Fruit fly (Drosophila melanogaster) whole organism, embryonic: ENCODE data around the gene Targ1.

Experiments
- Adf1 ChIP-seq: fragments of 200-800 bp; sonication (Bioruptor generic); IDR thresholded peaks from 2 replicates; pipeline ENCODE4 v1.3.6; 2022; ENCODE audit warnings: missing biosample characterization, missing genetic modification characterization
- Bgb ChIP-seq: fragments of 200-800 bp; sonication (Bioruptor generic); IDR thresholded peaks from 2 replicates; pipeline ENCODE4 v1.3.6; 2022; ENCODE audit warnings: missing biosample characterization, missing genetic modification characterization; ENCODE audit not compliant: partially characterized antibody
- CG10979 ChIP-seq: fragments of 200-800 bp; sonication (Bioruptor generic); optimal IDR thresholded peaks from 2 replicates; lab custom pipeline; 2018; ENCODE audit warnings: missing biosample characterization, mild to moderate bottlenecking, missing genetic modification characterization, moderate library complexity
- CG11456 ChIP-seq: fragments of 200-800 bp; sonication (Bioruptor generic); IDR thresholded peaks from 3 replicates; pipeline ENCODE4 v1.3.6; 2022; ENCODE audit warnings: missing biosample characterization, missing genetic modification characterization
- CG15479 ChIP-seq: fragments of 200-800 bp; sonication (Bioruptor generic); optimal IDR thresholded peaks from 3 replicates; lab custom pipeline; 2019; ENCODE audit warnings: missing biosample characterization, mild to moderate bottlenecking, missing genetic modification characterization, moderate library complexity
- CG16815 ChIP-seq: fragments of 200-800 bp; sonication (Bioruptor generic); optimal IDR thresholded peaks from 3 replicates; lab custom pipeline; 2017; ENCODE audit warnings: missing biosample characterization, mild to moderate bottlenecking, missing genetic modification characterization
- CG17568 ChIP-seq: fragments of 200-800 bp; sonication (Bioruptor generic); optimal IDR thresholded peaks from 2 replicates; lab custom pipeline; 2018; ENCODE audit warnings: missing biosample characterization, mild to moderate bottlenecking, missing genetic modification characterization, moderate library complexity
- CG34376 ChIP-seq: fragments of 200-800 bp; sonication (Bioruptor generic); optimal IDR thresholded peaks from 2 replicates; lab custom pipeline; 2018; ENCODE audit warnings: missing biosample characterization, mild to moderate bottlenecking, missing genetic modification characterization
- CG3838 ChIP-seq: fragments of 200-800 bp; sonication (Bioruptor generic); optimal IDR thresholded peaks from 3 replicates; lab custom pipeline; 2016; ENCODE audit warnings: missing biosample characterization, missing genetic modification characterization
- CG7357 ChIP-seq: fragments of 200-800 bp; sonication (Bioruptor generic); IDR thresholded peaks from 3 replicates; pipeline ENCODE4 v1.3.6; 2022; ENCODE audit warnings: missing biosample characterization, missing genetic modification characterization
- CG7372 ChIP-seq: fragments of 200-800 bp; sonication (Bioruptor generic); IDR thresholded peaks from 2 replicates; pipeline ENCODE4 v1.3.6; 2022; ENCODE audit warnings: missing biosample characterization, missing genetic modification characterization
- CG7987 ChIP-seq: fragments of 200-800 bp; sonication (Bioruptor generic); optimal IDR thresholded peaks from 2 replicates; lab custom pipeline; 2018; ENCODE audit warnings: missing biosample characterization, mild to moderate bottlenecking, missing genetic modification characterization, moderate library complexity
- CTCF ChIP-seq: fragments of 200-800 bp; sonication (Bioruptor generic); optimal IDR thresholded peaks from 2 replicates; lab custom pipeline; 2017; ENCODE audit warnings: missing biosample characterization, mild to moderate bottlenecking, missing genetic modification characterization, moderate library complexity
- CkIIα-i1 ChIP-seq: fragments of 200-800 bp; sonication (Bioruptor generic); IDR thresholded peaks from 2 replicates; pipeline ENCODE4 v1.3.6; 2022; ENCODE audit warnings: missing biosample characterization, missing genetic modification characterization
- Deaf1 ChIP-seq: fragments of 200-800 bp; optimal IDR thresholded peaks from 3 replicates; lab custom pipeline; 2019; ENCODE audit warnings: missing biosample characterization, mild to moderate bottlenecking, missing genetic modification characterization, moderate library complexity
- Dll ChIP-seq: fragments of 200-800 bp; sonication (Bioruptor generic); IDR thresholded peaks from 4 replicates; pipeline ENCODE4 v1.3.6; 2022; ENCODE audit warnings: missing biosample characterization, missing genetic modification characterization; ENCODE audit not compliant: partially characterized antibody
- HLH3B ChIP-seq: fragments of 200-800 bp; sonication (Bioruptor generic); IDR thresholded peaks from 2 replicates; pipeline ENCODE4 v1.3.6; 2022; ENCODE audit warnings: missing biosample characterization, missing genetic modification characterization
- Hr51 ChIP-seq, 2 experiments: fragments of 200-800 bp; sonication (Bioruptor generic); optimal IDR thresholded peaks; 2 replicates in 1 of 2; 3 replicates in 1 of 2; lab custom pipeline; 2016 to 2018; ENCODE audit warnings: missing biosample characterization in 2 of 2, missing genetic modification characterization in 2 of 2, mild to moderate bottlenecking in 1 of 2, moderate library complexity in 1 of 2
- Lim3 ChIP-seq: fragments of 200-800 bp; sonication (Bioruptor generic); IDR thresholded peaks from 2 replicates; pipeline ENCODE4 v1.3.6; 2022; ENCODE audit warnings: missing biosample characterization, missing genetic modification characterization
- MESR4 ChIP-seq: fragments of 200-800 bp; sonication (Bioruptor generic); optimal IDR thresholded peaks from 2 replicates; lab custom pipeline; 2018; ENCODE audit warnings: missing biosample characterization, mild to moderate bottlenecking, missing genetic modification characterization, moderate library complexity
- Max ChIP-seq: fragments of 200-800 bp; sonication (Bioruptor generic); optimal IDR thresholded peaks from 2 replicates; lab custom pipeline; 2016; ENCODE audit warnings: missing biosample characterization, mild to moderate bottlenecking, missing genetic modification characterization
- Myb ChIP-seq: fragments of 200-800 bp; sonication (Bioruptor generic); optimal IDR thresholded peaks from 2 replicates; lab custom pipeline; 2016; ENCODE audit warnings: missing biosample characterization, missing genetic modification characterization
- PHDP ChIP-seq: fragments of 200-800 bp; sonication (Bioruptor generic); optimal IDR thresholded peaks from 3 replicates; lab custom pipeline; 2018; ENCODE audit warnings: missing biosample characterization, mild to moderate bottlenecking, missing genetic modification characterization, moderate library complexity
- Sox102F ChIP-seq: fragments of 200-800 bp; sonication (Bioruptor generic); optimal IDR thresholded peaks from 2 replicates; lab custom pipeline; 2018; ENCODE audit warnings: missing biosample characterization, mild to moderate bottlenecking, missing genetic modification characterization, moderate library complexity
- Sry-δ ChIP-seq: fragments of 200-800 bp; sonication (Bioruptor generic); optimal IDR thresholded peaks from 2 replicates; lab custom pipeline; 2016; ENCODE audit warnings: missing biosample characterization, missing genetic modification characterization
- al ChIP-seq: fragments of 200-800 bp; sonication (Bioruptor generic); IDR thresholded peaks from 2 replicates; pipeline ENCODE4 v1.3.6; 2022; ENCODE audit warnings: missing biosample characterization, missing genetic modification characterization
- ash1 ChIP-seq: fragments of 200-800 bp; sonication (Bioruptor generic); optimal IDR thresholded peaks from 2 replicates; lab custom pipeline; 2018; ENCODE audit warnings: missing biosample characterization, mild to moderate bottlenecking, missing genetic modification characterization
- az2 ChIP-seq: fragments of 200-800 bp; sonication (Bioruptor generic); optimal IDR thresholded peaks from 3 replicates; lab custom pipeline; 2016; ENCODE audit warnings: missing biosample characterization, missing genetic modification characterization
- cad ChIP-seq: fragments of >200 bp; optimal IDR thresholded peaks from 2 replicates; lab custom pipeline; 2017; ENCODE audit warnings: missing biosample characterization, missing genetic modification characterization
- chinmo ChIP-seq: fragments of 200-800 bp; sonication (Bioruptor generic); IDR thresholded peaks from 4 replicates; pipeline ENCODE4 v1.3.6; 2022; ENCODE audit warnings: missing biosample characterization, missing genetic modification characterization; ENCODE audit not compliant: partially characterized antibody
- dan ChIP-seq: fragments of 200-800 bp; sonication (Bioruptor generic); IDR thresholded peaks from 2 replicates; pipeline ENCODE4 v1.3.6; 2022; ENCODE audit warnings: missing biosample characterization, missing genetic modification characterization
- fd102C ChIP-seq: fragments of 200-800 bp; sonication (Bioruptor generic); optimal IDR thresholded peaks from 2 replicates; lab custom pipeline; 2018; ENCODE audit warnings: missing biosample characterization, mild to moderate bottlenecking, missing genetic modification characterization, moderate library complexity
- fd3F ChIP-seq: fragments of 200-800 bp; sonication (Bioruptor generic); optimal IDR thresholded peaks from 2 replicates; lab custom pipeline; 2018; ENCODE audit warnings: missing biosample characterization, mild to moderate bottlenecking, missing genetic modification characterization, moderate library complexity
- fd64A ChIP-seq: fragments of 200-800 bp; sonication (Bioruptor generic); optimal IDR thresholded peaks from 3 replicates; lab custom pipeline; 2018; ENCODE audit warnings: missing biosample characterization, mild to moderate bottlenecking, missing genetic modification characterization
- gcm ChIP-seq: fragments of 200-800 bp; sonication (Bioruptor generic); optimal IDR thresholded peaks from 2 replicates; lab custom pipeline; 2019; ENCODE audit warnings: missing biosample characterization, mild to moderate bottlenecking, missing genetic modification characterization, moderate library complexity
- gcm2 ChIP-seq: fragments of 200-800 bp; sonication (Bioruptor generic); optimal IDR thresholded peaks from 2 replicates; lab custom pipeline; 2016; ENCODE audit warnings: missing biosample characterization, missing genetic modification characterization
- gsb-n ChIP-seq: fragments of 200-800 bp; sonication (Bioruptor generic); optimal IDR thresholded peaks from 3 replicates; lab custom pipeline; 2018; ENCODE audit warnings: missing biosample characterization, mild to moderate bottlenecking, missing genetic modification characterization
- hkb ChIP-seq, 2 experiments: fragments of 200-800 bp in 1 of 2; fragments of >200 bp in 1 of 2; sonication (Bioruptor generic) in 1 of 2; IDR thresholded peaks in 1 of 2; optimal IDR thresholded peaks in 1 of 2; 2 replicates each; pipeline versions ENCODE4 v1.3.6 to Lab custom; 2017 to 2022; ENCODE audit warnings: missing biosample characterization in 1 of 2, missing genetic modification characterization in 1 of 2
- klu ChIP-seq: fragments of 200-800 bp; sonication (Bioruptor generic); IDR thresholded peaks from 2 replicates; pipeline ENCODE4 v1.3.6; 2022; ENCODE audit warnings: missing biosample characterization, missing genetic modification characterization
- lab ChIP-seq: fragments of 200-800 bp; sonication (Bioruptor generic); optimal IDR thresholded peaks from 3 replicates; lab custom pipeline; 2017; ENCODE audit warnings: missing biosample characterization, missing genetic modification characterization, mild to moderate bottlenecking, moderate library complexity, missing genetic modification reagents
- luna ChIP-seq: fragments of 200-800 bp; sonication (Bioruptor generic); optimal IDR thresholded peaks from 2 replicates; lab custom pipeline; 2016; ENCODE audit warnings: missing biosample characterization, missing genetic modification characterization
- mam ChIP-seq: fragments of 200-800 bp; sonication (Bioruptor generic); optimal IDR thresholded peaks from 3 replicates; lab custom pipeline; 2016; ENCODE audit warnings: missing biosample characterization, missing genetic modification characterization
- pan ChIP-seq, 4 experiments: fragments of >200 bp in 3 of 4; fragments of 200-800 bp in 1 of 4; sonication (Bioruptor generic) in 1 of 4; optimal IDR thresholded peaks in 3 of 4; IDR thresholded peaks in 1 of 4; 2 replicates each; pipeline versions ENCODE4 v1.3.6 to Lab custom; 2017 to 2022; ENCODE audit warnings: missing biosample characterization in 2 of 4, missing genetic modification characterization in 2 of 4, mixed read lengths in 1 of 4
- pb ChIP-seq: fragments of 200-800 bp; sonication (Bioruptor generic); optimal IDR thresholded peaks from 3 replicates; lab custom pipeline; 2016; ENCODE audit warnings: missing biosample characterization, missing genetic modification characterization
- scrt ChIP-seq: fragments of 200-800 bp; sonication (Bioruptor generic); optimal IDR thresholded peaks from 2 replicates; lab custom pipeline; 2018; ENCODE audit warnings: missing biosample characterization, mild to moderate bottlenecking, missing genetic modification characterization, moderate library complexity
- so ChIP-seq: fragments of 200-800 bp; sonication (Bioruptor generic); IDR thresholded peaks from 3 replicates; pipeline ENCODE4 v1.3.6; 2022; ENCODE audit warnings: missing biosample characterization, missing genetic modification characterization
- tna ChIP-seq: fragments of 200-800 bp; sonication (Bioruptor generic); IDR thresholded peaks from 2 replicates; pipeline ENCODE4 v1.3.6; 2022; ENCODE audit warnings: missing biosample characterization, missing genetic modification characterization; ENCODE audit not compliant: partially characterized antibody
- ttk ChIP-seq: fragments of 200-800 bp; sonication (Bioruptor generic); IDR thresholded peaks from 2 replicates; pipeline ENCODE4 v2.1.2; 2022; ENCODE audit warnings: missing biosample characterization, missing genetic modification characterization
- tx ChIP-seq: fragments of 200-800 bp; sonication (Bioruptor generic); optimal IDR thresholded peaks from 2 replicates; lab custom pipeline; 2016; ENCODE audit warnings: missing biosample characterization, missing genetic modification characterization
- zen2 ChIP-seq: fragments of 200-800 bp; sonication (Bioruptor generic); IDR thresholded peaks from 3 replicates; pipeline ENCODE4 v1.3.6; 2022; ENCODE audit warnings: missing biosample characterization, missing genetic modification characterization; ENCODE audit not compliant: partially characterized antibody

Targ1 gene

DNA sequence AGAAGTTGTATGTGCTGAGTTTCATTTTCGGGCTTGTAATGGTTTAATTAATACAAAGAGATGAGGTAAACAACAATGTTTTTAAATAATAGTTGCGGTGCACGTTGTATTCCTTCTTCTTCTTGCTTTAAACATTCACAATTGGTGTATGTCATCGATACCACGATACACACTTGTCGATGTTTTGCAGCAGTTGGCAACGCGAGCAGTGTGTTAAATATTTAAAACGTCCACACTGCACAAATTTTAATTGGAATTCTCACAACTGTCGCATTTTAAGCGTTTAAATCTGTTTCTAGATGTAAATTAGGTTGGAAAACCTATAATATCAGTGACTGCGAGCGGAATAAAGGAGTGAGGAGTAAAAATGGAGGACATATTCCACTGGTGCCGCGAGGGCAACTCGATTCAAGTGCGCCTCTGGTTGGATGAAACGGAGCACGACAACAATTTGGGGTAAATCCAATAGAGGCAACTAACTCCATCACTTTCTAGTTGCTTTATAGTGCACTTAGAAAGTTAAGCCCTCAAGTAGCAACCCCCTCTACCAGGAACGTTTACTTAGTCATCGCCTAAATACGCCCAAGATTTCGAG lies 14.1 kb upstream of the Targ1 start, which contains the start of the genes Trmt112 and Ilk (continued):
- TF ChIP-seq CG15479 (GFP tag; lab: Kevin White, UChicago) = no peak
- no peak for TF ChIP-seq dan (GFP tag; lab: Robert Waterston, UW)
- peak; percentile 90; the same call in 3 of the 4 replicates for TF ChIP-seq chinmo
- no peak for TF ChIP-seq gcm2 (GFP tag; lab: Kevin White, UChicago)
- no peak for TF ChIP-seq CG17568
- no peak for TF ChIP-seq fd3F (GFP tag; lab: Kevin White, UChicago)
- TF ChIP-seq al = no peak
- TF ChIP-seq CG7357 (GFP tag; lab: Robert Waterston, UW) = peak; percentile 65
- no peak for TF ChIP-seq pan (optimal IDR thresholded peaks at IDR 0.05; lab: Kevin White, UChicago)
- TF ChIP-seq pan (GFP tag; optimal IDR thresholded peaks at IDR 0.05 in 1 of 2, IDR thresholded peaks at IDR 0.05 in 1 of 2) = no peak
- TF ChIP-seq tx (GFP tag; lab: Kevin White, UChicago) = peak; percentile 88
- TF ChIP-seq CG3838 (GFP tag; lab: Kevin White, UChicago) = no peak
- TF ChIP-seq klu = no peak
- no peak for TF ChIP-seq CG7372 (GFP tag; lab: Robert Waterston, UW)
- TF ChIP-seq CTCF (GFP tag; lab: Kevin White, UChicago) = no peak
- TF ChIP-seq fd64A (GFP tag; lab: Kevin White, UChicago) = no peak
- TF ChIP-seq so = no peak
- no peak for TF ChIP-seq az2 (GFP tag; lab: Kevin White, UChicago)
- TF ChIP-seq Sry-δ = peak; percentile 75
- peak; percentile 86 for TF ChIP-seq Myb (GFP tag; lab: Kevin White, UChicago)
- no peak for TF ChIP-seq Deaf1 (tag; lab: Kevin White, UChicago)
- peak; percentile 72; the same call in 3 of the 4 replicates for TF ChIP-seq Dll (GFP tag; lab: Robert Waterston, UW)
- no peak for TF ChIP-seq ttk (GFP tag; lab: Robert Waterston, UW)
- TF ChIP-seq HLH3B (GFP tag; lab: Robert Waterston, UW) = no peak
- TF ChIP-seq ash1 (GFP tag; lab: Kevin White, UChicago) = no peak
- peak; percentile 14 for TF ChIP-seq gsb-n (tag; lab: Kevin White, UChicago)
- TF ChIP-seq fd102C = no peak
- no peak for TF ChIP-seq Sox102F (GFP tag; lab: Kevin White, UChicago)
- no peak for TF ChIP-seq Hr51 (GFP tag; optimal IDR thresholded peaks at IDR 0.05; lab: Kevin White, UChicago)
- no peak for TF ChIP-seq Adf1
- TF ChIP-seq CG34376 (GFP tag; lab: Kevin White, UChicago) = no peak
- TF ChIP-seq gcm = no peak
- no peak for TF ChIP-seq pb (GFP tag; lab: Kevin White, UChicago)
- no peak for TF ChIP-seq CG16815 (GFP tag; lab: Kevin White, UChicago)
- no peak for TF ChIP-seq CG10979
- peak; percentile 94 for TF ChIP-seq MESR4 (GFP tag; lab: Kevin White, UChicago)
- no peak for TF ChIP-seq luna (GFP tag; lab: Kevin White, UChicago)
- TF ChIP-seq CkIIα-i1 (GFP tag; lab: Robert Waterston, UW) = no peak
- TF ChIP-seq Max (GFP tag; lab: Kevin White, UChicago) = peak; percentile 70
- TF ChIP-seq lab = no peak
- TF ChIP-seq mam (GFP tag; lab: Kevin White, UChicago) = no peak
- TF ChIP-seq tna (GFP tag; lab: Robert Waterston, UW) = peak; percentile 87
- TF ChIP-seq CG7987 = peak; percentile 44
- no peak for TF ChIP-seq Lim3
- no peak for TF ChIP-seq cad (GFP tag; lab: Kevin White, UChicago)
- TF ChIP-seq scrt (GFP tag; lab: Kevin White, UChicago) = no peak
- TF ChIP-seq CG11456 = no peak
- peak; percentile 89 for TF ChIP-seq Bgb (GFP tag; lab: Robert Waterston, UW)
- TF ChIP-seq zen2 (GFP tag; lab: Robert Waterston, UW) = peak; percentile 62
- peak; percentile 53 for TF ChIP-seq hkb (optimal IDR thresholded peaks at IDR 0.05; lab: Kevin White, UChicago)
- TF ChIP-seq hkb (GFP tag; IDR thresholded peaks at IDR 0.05; lab: Robert Waterston, UW) = no peak
- TF ChIP-seq PHDP (tag; lab: Kevin White, UChicago) = no peak
